Fruit fly (Drosophila melanogaster) whole organism, larva: Measurements from ENCODE around the gene Lgr1.
A peak's percentile ranks its signal among the peaks of the same experiment; 100 is the strongest.

Source experiments
- noc ChIP-seq: fragments of 200-800 bp; sonication (Bioruptor generic); optimal IDR thresholded peaks from 3 replicates; lab custom pipeline; 2019; ENCODE audit warnings: missing biosample characterization, mild to moderate bottlenecking, missing genetic modification characterization, moderate library complexity

The Lgr1 gene

dm6 chr3R:17781371-17781770 is 55.8 kb downstream of the Lgr1 start:
- peak; percentile 73 for TF ChIP-seq noc (tag; lab: Kevin White, UChicago)
